Worm (Caenorhabditis elegans): ENCODE measurements around the gene ippk-1.

The ippk-1 gene

ce11 chrII:12054558-12054957, 11.8 kb downstream of the ippk-1 start:
- no peak for TF ChIP-seq nhr-41 (GFP tag; IDR thresholded peaks at IDR 0.05)
- TF ChIP-seq dve-1 (tag; optimal IDR thresholded peaks at IDR 0.05; ENCODE audit: insufficient read depth): peak; percentile 15
- TF ChIP-seq daf-16 (GFP tag; optimal IDR thresholded peaks at IDR 0.05): no peak
- no peak for TF ChIP-seq daf-16 (tag; optimal IDR thresholded peaks at IDR 0.05)
- 0 out of 2 replicates have a peak, but pooled peaks have one; percentile 6 for TF ChIP-seq D1046.2 (GFP tag; IDR thresholded peaks at IDR 0.05)
- TF ChIP-seq dmd-6 (GFP tag; IDR thresholded peaks at IDR 0.05): no peak
- TF ChIP-seq hlh-11 (tag; optimal IDR thresholded peaks at IDR 0.05): peak; percentile 19
- peak in 1 of 2 experiments; percentile 10 for TF ChIP-seq hif-1 (tag; optimal IDR thresholded peaks at IDR 0.05)
- peak in 1 of 2 experiments; percentile 34 for TF ChIP-seq mdl-1 (tag; optimal IDR thresholded peaks at IDR 0.05)
- TF ChIP-seq aha-1 (tag): peak; percentile 66
- peak; percentile 19 for TF ChIP-seq nhr-25 (tag; optimal IDR thresholded peaks at IDR 0.05; ENCODE audit: borderline replicate concordance, insufficient read depth)

ce11 chrII:12055408-12056140, 12.9 kb downstream of the ippk-1 start:
- TF ChIP-seq lir-3 (tag; optimal IDR thresholded peaks at IDR 0.05): no peak
- TF ChIP-seq nhr-48 (tag; optimal IDR thresholded peaks at IDR 0.05): no peak
- no peak for TF ChIP-seq ceh-44 (GFP tag; IDR thresholded peaks at IDR 0.05)
- TF ChIP-seq unc-39 (tag; optimal IDR thresholded peaks at IDR 0.05): no peak
- no peak for TF ChIP-seq gei-8 (GFP tag; optimal IDR thresholded peaks at IDR 0.05)
- no peak for TF ChIP-seq nhr-6 (tag; optimal IDR thresholded peaks at IDR 0.05)
- TF ChIP-seq ces-1 (GFP tag; optimal IDR thresholded peaks at IDR 0.05): no peak
- no peak for TF ChIP-seq nhr-11 (tag; optimal IDR thresholded peaks at IDR 0.05)
- no peak for TF ChIP-seq daf-8 (GFP tag; IDR thresholded peaks at IDR 0.05)
- no peak for TF ChIP-seq lim-7 (GFP tag; IDR thresholded peaks at IDR 0.05)
- peak; percentile 6; the same call in 1 of the 2 replicates for TF ChIP-seq zfp-3 (GFP tag; conservative IDR thresholded peaks at IDR 0.05)
- TF ChIP-seq mdl-1 (tag; optimal IDR thresholded peaks at IDR 0.05): no peak
- TF ChIP-seq daf-12 (tag; optimal IDR thresholded peaks at IDR 0.05): no peak
- no peak for TF ChIP-seq nhr-25 (tag; optimal IDR thresholded peaks at IDR 0.05; ENCODE audit: borderline replicate concordance, insufficient read depth)
- no peak for TF ChIP-seq fos-1 (tag; optimal IDR thresholded peaks at IDR 0.05)
- TF ChIP-seq duxl-1 (tag; optimal IDR thresholded peaks at IDR 0.05; ENCODE audit: poor library complexity): no peak
- no peak for TF ChIP-seq F10B5.3 (tag; optimal IDR thresholded peaks at IDR 0.05)
- no peak for TF ChIP-seq egl-43 (GFP tag; IDR thresholded peaks at IDR 0.05)
- peak in 1 of 2 experiments; percentile 36 for TF ChIP-seq unc-62 (GFP tag; optimal IDR thresholded peaks at IDR 0.05 in 1 of 2)
- TF ChIP-seq unc-62 (tag; optimal IDR thresholded peaks at IDR 0.05): no peak
- TF ChIP-seq nhr-76 (tag; optimal IDR thresholded peaks at IDR 0.05): no peak
- no peak for TF ChIP-seq vab-7 (GFP tag; IDR thresholded peaks at IDR 0.05)
- TF ChIP-seq ztf-7 (tag; optimal IDR thresholded peaks at IDR 0.05): no peak
- TF ChIP-seq set-16 (GFP tag; IDR thresholded peaks at IDR 0.05): peak; percentile 68; the same call in 1 of the 2 replicates
- no peak for TF ChIP-seq madf-5 (GFP tag; IDR thresholded peaks at IDR 0.05)
- no peak for TF ChIP-seq cey-2 (tag; optimal IDR thresholded peaks at IDR 0.05; ENCODE audit: borderline replicate concordance, insufficient read depth)

ce11 chrII:12056801-12057200, 14.1 kb downstream of the ippk-1 start:
- TF ChIP-seq mdt-29 (GFP tag; IDR thresholded peaks at IDR 0.05): 0 out of 2 replicates have a peak, but pooled peaks have one; percentile 52
- TF ChIP-seq D1046.2 (GFP tag; IDR thresholded peaks at IDR 0.05): peak; percentile 89; the same call in 1 of the 2 replicates
- TF ChIP-seq nhr-42 (GFP tag; IDR thresholded peaks at IDR 0.05): 0 out of 2 replicates have a peak, but pooled peaks have one; percentile 46
- 0 out of 2 replicates have a peak, but pooled peaks have one; percentile 15 for TF ChIP-seq tra-1 (GFP tag; IDR thresholded peaks at IDR 0.05)
- TF ChIP-seq dmd-9 (GFP tag; IDR thresholded peaks at IDR 0.05): 0 out of 2 replicates have a peak, but pooled peaks have one; percentile 35
- peak; percentile 56; the same call in 1 of the 2 replicates for TF ChIP-seq T26A8.4 (GFP tag; IDR thresholded peaks at IDR 0.05)
- 0 out of 2 replicates have a peak, but pooled peaks have one; percentile 19 for TF ChIP-seq ceh-20 (GFP tag; IDR thresholded peaks at IDR 0.05)
- peak; percentile 8; the same call in 1 of the 2 replicates for TF ChIP-seq dmd-6 (GFP tag; IDR thresholded peaks at IDR 0.05)
- TF ChIP-seq egl-43 (GFP tag; IDR thresholded peaks at IDR 0.05): peak; percentile 58; the same call in 1 of the 2 replicates

Data from whole organism, L4 larva.